Fruit fly (Drosophila melanogaster): ENCODE results near the gene Or22a.
A peak's percentile ranks its signal among the peaks of the same experiment; 100 is the strongest.

Gene Or22a

dm6 chr2L:1491791-1492345 lies 28.4 kb upstream of the Or22a start, which contains the start of gene CG31928 (continued):
- no peak for TF ChIP-seq CG7357 (GFP tag; IDR thresholded peaks at IDR 0.05)
- TF ChIP-seq Ets97D (GFP tag; optimal IDR thresholded peaks at IDR 0.05), result peak; percentile 9
- TF ChIP-seq CG3838 (GFP tag; optimal IDR thresholded peaks at IDR 0.05), result no peak
- 0 out of 2 replicates have a peak, but pooled peaks have one; percentile 21 for TF ChIP-seq CG11247 (GFP tag; IDR thresholded peaks at IDR 0.05)
- no peak for TF ChIP-seq exex (tag; optimal IDR thresholded peaks at IDR 0.05)
- no peak for TF ChIP-seq Nf-YC (tag; optimal IDR thresholded peaks at IDR 0.05)
- no peak for TF ChIP-seq Asciz (GFP tag; optimal IDR thresholded peaks at IDR 0.05)
- no peak for TF ChIP-seq Hey (tag; optimal IDR thresholded peaks at IDR 0.05)
- no peak for TF ChIP-seq B-H2 (GFP tag; optimal IDR thresholded peaks at IDR 0.05)
- TF ChIP-seq Fer1 (GFP tag; optimal IDR thresholded peaks at IDR 0.05), result no peak
- peak; percentile 6 for TF ChIP-seq CG10654 (GFP tag; optimal IDR thresholded peaks at IDR 0.05)
- TF ChIP-seq Hsf (GFP tag; optimal IDR thresholded peaks at IDR 0.05), result peak; percentile 20
- TF ChIP-seq D (optimal IDR thresholded peaks at IDR 0.05), result no peak
- no peak for TF ChIP-seq D (GFP tag; optimal IDR thresholded peaks at IDR 0.05)
- TF ChIP-seq YL-1 (GFP tag; optimal IDR thresholded peaks at IDR 0.05), result no peak
- no peak for TF ChIP-seq Nf-YB (GFP tag; optimal IDR thresholded peaks at IDR 0.05)
- TF ChIP-seq Usf (GFP tag; optimal IDR thresholded peaks at IDR 0.05), result no peak
- no peak for TF ChIP-seq gem (tag; optimal IDR thresholded peaks at IDR 0.05)
- no peak for TF ChIP-seq ATbp (GFP tag; optimal IDR thresholded peaks at IDR 0.05)
- no peak for TF ChIP-seq Camta (GFP tag; optimal IDR thresholded peaks at IDR 0.05)
- TF ChIP-seq CG3065 (GFP tag; optimal IDR thresholded peaks at IDR 0.05), result no peak
- no peak for TF ChIP-seq CG15479 (GFP tag; optimal IDR thresholded peaks at IDR 0.05)
- no peak for TF ChIP-seq tx (GFP tag; optimal IDR thresholded peaks at IDR 0.05)
- no peak for TF ChIP-seq CG13624 (GFP tag; optimal IDR thresholded peaks at IDR 0.05)
- TF ChIP-seq dpn (GFP tag; optimal IDR thresholded peaks at IDR 0.05), result peak; percentile 7 to 27
- TF ChIP-seq CG10209 (GFP tag; optimal IDR thresholded peaks at IDR 0.05), result no peak
- no peak for TF ChIP-seq inv (GFP tag; IDR thresholded peaks at IDR 0.05; ENCODE audit: partially characterized antibody)
- no peak for TF ChIP-seq Abd-B (GFP tag; optimal IDR thresholded peaks at IDR 0.05)
- TF ChIP-seq Mad (GFP tag; optimal IDR thresholded peaks at IDR 0.05), result no peak
- TF ChIP-seq CG12659 (GFP tag; optimal IDR thresholded peaks at IDR 0.05), result no peak
- TF ChIP-seq lbe (GFP tag; optimal IDR thresholded peaks at IDR 0.05), result no peak
- TF ChIP-seq br (optimal IDR thresholded peaks at IDR 0.05), result no peak
- TF ChIP-seq CG7745 (tag; optimal IDR thresholded peaks at IDR 0.05), result no peak
- TF ChIP-seq CG42726 (GFP tag; IDR thresholded peaks at IDR 0.05; ENCODE audit: partially characterized antibody), result peak; percentile 78
- peak; percentile 78 for TF ChIP-seq Med (GFP tag)
- TF ChIP-seq slbo (GFP tag; IDR thresholded peaks at IDR 0.05), result peak; percentile 52
- TF ChIP-seq CG7556 (GFP tag; optimal IDR thresholded peaks at IDR 0.05), result no peak
- TF ChIP-seq CG6791 (GFP tag; IDR thresholded peaks at IDR 0.05; ENCODE audit: partially characterized antibody), result peak; percentile 12; the same call in 1 of the 3 replicates
- no peak for TF ChIP-seq gsb (GFP tag; IDR thresholded peaks at IDR 0.05)
- no peak for TF ChIP-seq mam (GFP tag; optimal IDR thresholded peaks at IDR 0.05)
- no peak for TF ChIP-seq dimm (GFP tag; IDR thresholded peaks at IDR 0.05)
- 0 out of 2 replicates have a peak, but pooled peaks have one; percentile 15 for TF ChIP-seq sisA (GFP tag; IDR thresholded peaks at IDR 0.05)
- no peak for TF ChIP-seq Fer3 (tag; optimal IDR thresholded peaks at IDR 0.05)
- TF ChIP-seq CG3281 (GFP tag; optimal IDR thresholded peaks at IDR 0.05), result no peak
- no peak for TF ChIP-seq BtbVII (GFP tag; optimal IDR thresholded peaks at IDR 0.05)
- no peak for TF ChIP-seq wek (GFP tag; optimal IDR thresholded peaks at IDR 0.05)
- peak; percentile 47 for TF ChIP-seq stwl (tag; optimal IDR thresholded peaks at IDR 0.05)
- peak; percentile 72 for TF ChIP-seq Dp (GFP tag; optimal IDR thresholded peaks at IDR 0.05)
- no peak for TF ChIP-seq Adf1 (GFP tag; IDR thresholded peaks at IDR 0.05)
- no peak for TF ChIP-seq ab (GFP tag; optimal IDR thresholded peaks at IDR 0.05)
- TF ChIP-seq CG2116 (GFP tag; optimal IDR thresholded peaks at IDR 0.05), result peak; percentile 9
